Worm (Caenorhabditis elegans) whole organism, L1 larva: ENCODE results near the gene lido-4.

ENCODE experiments used
- aha-1 ChIP-seq: fragments of 150-350 bp; optimal IDR thresholded peaks from 2 replicates; lab custom pipeline; 2014; ENCODE audit warnings: missing biosample characterization, missing genetic modification characterization
- ama-1 ChIP-seq: fragments of 150-350 bp; optimal IDR thresholded peaks from 2 replicates; lab custom pipeline; 2014
- ceh-82 ChIP-seq, 3 experiments: fragments of 150-350 bp in 1 of 3; sonication (generic microtip) in 2 of 3; optimal IDR thresholded peaks; 2 replicates each; lab custom pipeline; 2014 to 2017; ENCODE audit warnings: missing biosample characterization in 3 of 3, missing genetic modification characterization in 3 of 3
- elt-3 ChIP-seq, 6 experiments: fragments of 150-350 bp in 1 of 6; sonication (generic microtip); optimal IDR thresholded peaks; 2 replicates each; lab custom pipeline; 2017 to 2018; ENCODE audit warnings: missing biosample characterization in 6 of 6, missing genetic modification characterization in 6 of 6, inconsistent platforms in 1 of 6
- fos-1 ChIP-seq: fragments of 150-350 bp; optimal IDR thresholded peaks from 2 replicates; lab custom pipeline; 2014; ENCODE audit warnings: missing biosample characterization, missing genetic modification characterization
- nhr-12 ChIP-seq: sonication (generic microtip); optimal IDR thresholded peaks from 2 replicates; lab custom pipeline; 2017; ENCODE audit warnings: missing biosample characterization, missing genetic modification characterization
- nhr-77 ChIP-seq: fragments of 150-350 bp; optimal IDR thresholded peaks from 2 replicates; lab custom pipeline; 2014; ENCODE audit warnings: missing biosample characterization, missing genetic modification characterization
- skn-1 ChIP-seq: fragments of 150-350 bp; optimal IDR thresholded peaks from 2 replicates; lab custom pipeline; 2014; ENCODE audit warnings: missing biosample characterization, missing genetic modification characterization
- tlp-1 ChIP-seq: fragments of 150-350 bp; optimal IDR thresholded peaks from 2 replicates; lab custom pipeline; 2014; ENCODE audit warnings: missing biosample characterization, missing genetic modification characterization
- unc-30 ChIP-seq: sonication (generic microtip); optimal IDR thresholded peaks from 2 replicates; lab custom pipeline; 2017; ENCODE audit warnings: missing biosample characterization, missing genetic modification characterization
- unc-62 ChIP-seq: fragments of 150-350 bp; optimal IDR thresholded peaks from 2 replicates; lab custom pipeline; 2014; ENCODE audit warnings: missing biosample characterization, missing genetic modification reagents, missing genetic modification characterization

DNA sequence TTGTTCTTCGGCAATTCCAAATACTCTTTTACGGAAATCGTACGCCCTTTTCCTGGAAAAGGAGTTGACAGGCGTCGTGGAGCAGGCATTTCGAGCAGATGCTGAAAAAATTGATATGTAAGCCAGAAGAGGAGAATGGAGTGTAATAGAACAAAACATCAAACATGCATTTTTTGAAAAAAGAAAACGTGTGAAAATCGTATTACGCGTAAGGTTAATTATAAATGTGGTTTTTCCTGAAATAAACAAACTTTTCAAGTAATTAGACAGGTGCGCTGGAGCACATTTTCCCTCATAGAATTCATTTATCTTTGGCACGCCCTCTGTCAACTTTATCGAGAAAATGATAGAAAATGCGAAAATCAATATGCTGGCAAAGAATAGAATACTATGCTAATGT lies 7.5 kb upstream of the lido-4 start, which contains the start of gene lido-6:
- no peak for TF ChIP-seq aha-1 (tag; lab: Kevin White, UChicago)
- no peak for TF ChIP-seq fos-1 (tag; lab: Kevin White, UChicago)
- no peak for TF ChIP-seq ama-1 (lab: Kevin White, UChicago)
- TF ChIP-seq nhr-77, result no peak
- TF ChIP-seq ceh-82 (tag; optimal IDR thresholded peaks at IDR 0.05; lab: Kevin White, UChicago), result no peak
- TF ChIP-seq elt-3 (tag; optimal IDR thresholded peaks at IDR 0.05; lab: Kevin White, UChicago), result no peak
- TF ChIP-seq nhr-12 (tag; lab: Kevin White, UChicago), result no peak
- no peak for TF ChIP-seq skn-1 (tag; lab: Kevin White, UChicago)
- TF ChIP-seq tlp-1 (tag; lab: Kevin White, UChicago), result no peak
- TF ChIP-seq unc-30 (tag; lab: Kevin White, UChicago), result no peak
- no peak for TF ChIP-seq unc-62
